Fruit fly (Drosophila melanogaster): Measurements from ENCODE around the gene eIF4E1.

Gene eIF4E1

DNA sequence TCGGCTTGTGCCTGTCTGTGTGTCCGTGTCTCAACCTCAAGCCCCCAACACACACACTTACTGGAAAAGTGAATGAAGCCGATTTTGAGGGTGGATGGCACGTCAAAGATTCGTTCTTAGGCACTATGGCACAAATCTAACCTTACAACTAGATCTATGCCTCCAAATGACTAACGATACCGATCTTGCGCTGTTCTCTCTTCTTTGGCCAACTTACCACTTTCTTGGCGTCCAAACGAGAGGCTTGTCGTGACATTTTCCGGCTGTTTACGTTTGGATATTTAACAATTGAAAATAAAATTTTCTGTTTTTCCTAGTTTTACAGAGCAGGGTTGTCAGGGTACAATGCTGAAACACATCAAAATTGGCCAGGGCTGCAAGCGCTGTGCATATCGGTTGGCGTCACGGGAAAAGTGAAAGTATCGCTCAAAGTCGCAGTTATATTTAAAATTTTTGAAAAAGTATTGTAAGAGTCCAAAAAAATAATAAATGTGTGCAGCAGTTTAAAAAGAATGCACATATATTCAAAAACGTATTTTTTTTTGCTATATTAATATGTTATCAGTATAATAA lies 39.7 kb upstream of the eIF4E1 start, which contains the start of the genes Bet3 and Nf-YA (continued):
- TF ChIP-seq CG3065 (GFP tag; optimal IDR thresholded peaks at IDR 0.05): peak; percentile 3
- peak; percentile 70 for TF ChIP-seq ken (GFP tag; IDR thresholded peaks at IDR 0.05)
- no peak for TF ChIP-seq ATbp (GFP tag; optimal IDR thresholded peaks at IDR 0.05)
- TF ChIP-seq YL-1 (GFP tag; optimal IDR thresholded peaks at IDR 0.05): peak; percentile 80
- no peak; the same call in 2 of the 3 replicates for TF ChIP-seq zfh1 (GFP tag; IDR thresholded peaks at IDR 0.05)
- TF ChIP-seq gcm (GFP tag; optimal IDR thresholded peaks at IDR 0.05): no peak
- no peak for TF ChIP-seq h (optimal IDR thresholded peaks at IDR 0.05)
- TF ChIP-seq grau (tag; optimal IDR thresholded peaks at IDR 0.05): peak; percentile 34
- peak; percentile 31; the same call in 1 of the 3 replicates for TF ChIP-seq dysf (GFP tag; IDR thresholded peaks at IDR 0.05)
- TF ChIP-seq CG12104 (GFP tag; optimal IDR thresholded peaks at IDR 0.05): peak; percentile 30
- TF ChIP-seq ewg (GFP tag; optimal IDR thresholded peaks at IDR 0.05): peak; percentile 16
- TF ChIP-seq Gsc (GFP tag; IDR thresholded peaks at IDR 0.05): no peak
- TF ChIP-seq dpn (GFP tag; optimal IDR thresholded peaks at IDR 0.05): peak; percentile 65 to 68
- TF ChIP-seq CG30020 (tag; optimal IDR thresholded peaks at IDR 0.05): peak; percentile 68
- TF ChIP-seq danr (GFP tag; IDR thresholded peaks at IDR 0.05): no peak
- peak; percentile 72 for TF ChIP-seq CG32532 (GFP tag; IDR thresholded peaks at IDR 0.05)
- peak; percentile 83 for TF ChIP-seq Opbp (GFP tag; IDR thresholded peaks at IDR 0.05; ENCODE audit: partially characterized antibody)
- peak; percentile 21 for TF ChIP-seq CG12744 (GFP tag; optimal IDR thresholded peaks at IDR 0.05)
- peak; percentile 30 for TF ChIP-seq CG4282 (GFP tag; optimal IDR thresholded peaks at IDR 0.05)
- TF ChIP-seq CG12236 (GFP tag; optimal IDR thresholded peaks at IDR 0.05): no peak
- no peak for TF ChIP-seq CG8765 (GFP tag; IDR thresholded peaks at IDR 0.05)
- TF ChIP-seq CG1602 (GFP tag; optimal IDR thresholded peaks at IDR 0.05): peak; percentile 2
- TF ChIP-seq Kr (GFP tag; optimal IDR thresholded peaks at IDR 0.05): no peak
- no peak for TF ChIP-seq CG5245 (GFP tag; optimal IDR thresholded peaks at IDR 0.05)
- TF ChIP-seq CG18262 (tag; optimal IDR thresholded peaks at IDR 0.05): peak; percentile 28
- TF ChIP-seq gem (tag; optimal IDR thresholded peaks at IDR 0.05): peak; percentile 51
- peak; percentile 35 for TF ChIP-seq CG7987 (GFP tag; optimal IDR thresholded peaks at IDR 0.05)
- no peak for TF ChIP-seq exex (tag; optimal IDR thresholded peaks at IDR 0.05)
- TF ChIP-seq Hey (tag; optimal IDR thresholded peaks at IDR 0.05): no peak
- peak; percentile 86; the same call in 1 of the 3 replicates for TF ChIP-seq zen2 (GFP tag; IDR thresholded peaks at IDR 0.05; ENCODE audit: partially characterized antibody)
- peak; percentile 39 to 51 for TF ChIP-seq Pdp1 (GFP tag; optimal IDR thresholded peaks at IDR 0.05)
- TF ChIP-seq CG4707 (GFP tag; optimal IDR thresholded peaks at IDR 0.05): no peak
- TF ChIP-seq vfl (GFP tag; optimal IDR thresholded peaks at IDR 0.05): peak; percentile 14
- TF ChIP-seq sisA (GFP tag; IDR thresholded peaks at IDR 0.05): peak; percentile 71
- TF ChIP-seq Neu2 (GFP tag; optimal IDR thresholded peaks at IDR 0.05; ENCODE audit: borderline replicate concordance): no peak
- peak; percentile 8 for TF ChIP-seq Side (GFP tag; optimal IDR thresholded peaks at IDR 0.05)
- TF ChIP-seq Lim3 (GFP tag; IDR thresholded peaks at IDR 0.05): no peak
- TF ChIP-seq seq (GFP tag; IDR thresholded peaks at IDR 0.05): no peak
- TF ChIP-seq Hsf (GFP tag; optimal IDR thresholded peaks at IDR 0.05): peak; percentile 60
- TF ChIP-seq gsb-n (tag; optimal IDR thresholded peaks at IDR 0.05): peak; percentile 26
- no peak for TF ChIP-seq CG8359 (GFP tag; optimal IDR thresholded peaks at IDR 0.05; ENCODE audit: borderline replicate concordance)
- 0 out of 4 replicates have a peak, but pooled peaks have one; percentile 46 for TF ChIP-seq chinmo (GFP tag; IDR thresholded peaks at IDR 0.05; ENCODE audit: partially characterized antibody)
- TF ChIP-seq lilli (GFP tag; optimal IDR thresholded peaks at IDR 0.05): peak; percentile 70
- TF ChIP-seq Dbx (GFP tag; IDR thresholded peaks at IDR 0.05): peak; percentile 57; the same call in 1 of the 3 replicates
- TF ChIP-seq grn (GFP tag; optimal IDR thresholded peaks at IDR 0.05): no peak
- TF ChIP-seq CG15514 (GFP tag; optimal IDR thresholded peaks at IDR 0.05): peak; percentile 82
- TF ChIP-seq CG16779 (GFP tag; IDR thresholded peaks at IDR 0.05): no peak
- no peak for TF ChIP-seq emc (GFP tag; optimal IDR thresholded peaks at IDR 0.05)
- TF ChIP-seq cato (GFP tag; optimal IDR thresholded peaks at IDR 0.05; ENCODE audit: borderline replicate concordance): no peak
- no peak for TF ChIP-seq jing (GFP tag; optimal IDR thresholded peaks at IDR 0.05)
